Fruit fly (Drosophila melanogaster) whole organism, wandering third instar larva: ENCODE results near the gene CG42717.

Experiments used
- Abd-B ChIP-seq: fragments of >200 bp; optimal IDR thresholded peaks from 2 replicates; lab custom pipeline; 2017; ENCODE audit warnings: missing biosample characterization, missing genetic modification characterization
- CG32264 ChIP-seq: fragments of 200-800 bp; sonication (Bioruptor generic); optimal IDR thresholded peaks from 2 replicates; lab custom pipeline; 2016; ENCODE audit warnings: missing biosample characterization, missing genetic modification characterization
- CG9705 ChIP-seq: fragments of 200-800 bp; sonication (Bioruptor generic); optimal IDR thresholded peaks from 2 replicates; lab custom pipeline; 2018; ENCODE audit warnings: missing biosample characterization, mild to moderate bottlenecking, missing genetic modification characterization
- Dfd ChIP-seq: fragments of >200 bp; optimal IDR thresholded peaks from 2 replicates; lab custom pipeline; 2017; ENCODE audit warnings: missing biosample characterization, missing genetic modification characterization
- Dif ChIP-seq: fragments of 200-275, 200-300 bp; sonication (Bioruptor generic); optimal IDR thresholded peaks from 2 replicates; lab custom pipeline; 2018; ENCODE audit warnings: missing biosample characterization, missing genetic modification characterization; ENCODE audit not compliant: partially characterized antibody
- GATAd ChIP-seq: sonication (Bioruptor generic); optimal IDR thresholded peaks from 2 replicates; lab custom pipeline; 2016; ENCODE audit warnings: missing biosample characterization, missing genetic modification characterization
- HLH106 ChIP-seq: fragments of 200-800 bp; optimal IDR thresholded peaks from 3 replicates; lab custom pipeline; 2019; ENCODE audit warnings: missing biosample characterization, mild to moderate bottlenecking, missing genetic modification characterization, moderate library complexity
- Hnf4 ChIP-seq: fragments of 200-800 bp; sonication (Bioruptor generic); optimal IDR thresholded peaks from 2 replicates; lab custom pipeline; 2016; ENCODE audit warnings: missing biosample characterization, mild to moderate bottlenecking, missing genetic modification characterization
- Hr83 ChIP-seq: fragments of 200-300 bp; sonication (Bioruptor generic); optimal IDR thresholded peaks from 2 replicates; lab custom pipeline; 2016; ENCODE audit warnings: missing biosample characterization, mild to moderate bottlenecking, missing genetic modification characterization, moderate library complexity; ENCODE audit not compliant: poor library complexity, severe bottlenecking
- Jra ChIP-seq: sonication (Bioruptor generic); optimal IDR thresholded peaks from 2 replicates; lab custom pipeline; 2016; ENCODE audit warnings: missing biosample characterization, missing genetic modification characterization
- Mio ChIP-seq: sonication (Bioruptor generic); optimal IDR thresholded peaks from 2 replicates; lab custom pipeline; 2016; ENCODE audit warnings: missing biosample characterization, missing genetic modification characterization
- Myc ChIP-seq: fragments of >200 bp; optimal IDR thresholded peaks from 2 replicates; lab custom pipeline; 2017
- N ChIP-seq: fragments of >200 bp; optimal IDR thresholded peaks from 2 replicates; lab custom pipeline; 2018; ENCODE audit warnings: missing biosample characterization, missing external identifiers, missing genetic modification characterization
- OdsH ChIP-seq: fragments of 200-800 bp; sonication (Bioruptor generic); optimal IDR thresholded peaks from 2 replicates; lab custom pipeline; 2016; ENCODE audit warnings: missing biosample characterization, mild to moderate bottlenecking, missing genetic modification characterization
- Rel ChIP-seq, 2 experiments: fragments of 200-800 bp; sonication (Bioruptor generic) in 1 of 2; optimal IDR thresholded peaks; 2 replicates in 1 of 2; 3 replicates in 1 of 2; lab custom pipeline; 2016 to 2019; ENCODE audit warnings: mild to moderate bottlenecking in 2 of 2, missing biosample characterization in 2 of 2, missing genetic modification characterization in 2 of 2, moderate library complexity in 1 of 2
- Sp1 ChIP-seq: fragments of 200-800 bp; sonication (Bioruptor generic); optimal IDR thresholded peaks from 3 replicates; lab custom pipeline; 2019; ENCODE audit warnings: missing biosample characterization, mild to moderate bottlenecking, missing genetic modification characterization, moderate library complexity
- Vsx2 ChIP-seq: fragments of 200-300, 225-300 bp; sonication (Bioruptor generic); optimal IDR thresholded peaks from 2 replicates; lab custom pipeline; 2018; ENCODE audit warnings: missing biosample characterization, missing genetic modification characterization; ENCODE audit not compliant: partially characterized antibody
- br ChIP-seq: fragments of 200-800 bp; sonication (Bioruptor generic); optimal IDR thresholded peaks from 2 replicates; lab custom pipeline; 2016; ENCODE audit warnings: missing biosample characterization, missing genetic modification characterization
- brk ChIP-seq: fragments of 200-800 bp; sonication (Bioruptor generic); optimal IDR thresholded peaks from 2 replicates; lab custom pipeline; 2016; ENCODE audit warnings: missing biosample characterization, mild to moderate bottlenecking, missing genetic modification characterization
- dl ChIP-seq, 2 experiments: fragments of 175-275, 200-275 bp in 1 of 2; fragments of 200-275 bp in 1 of 2; sonication (Bioruptor generic); optimal IDR thresholded peaks; lab custom pipeline; 2018; ENCODE audit warnings: mild to moderate bottlenecking in 2 of 2, missing biosample characterization in 2 of 2, missing genetic modification characterization in 2 of 2, moderate library complexity in 2 of 2; ENCODE audit not compliant: partially characterized antibody in 2 of 2, insufficient read depth in 1 of 2
- dmrt93B ChIP-seq: fragments of 200-800 bp; sonication (Bioruptor generic); optimal IDR thresholded peaks from 2 replicates; lab custom pipeline; 2018; ENCODE audit warnings: missing biosample characterization, mild to moderate bottlenecking, missing genetic modification characterization
- dsf ChIP-seq: sonication (Bioruptor generic); optimal IDR thresholded peaks from 2 replicates; lab custom pipeline; 2016; ENCODE audit warnings: missing biosample characterization, missing genetic modification characterization, borderline replicate concordance
- ey ChIP-seq: fragments of 200-800 bp; sonication (Bioruptor generic); optimal IDR thresholded peaks from 2 replicates; lab custom pipeline; 2016; ENCODE audit warnings: missing biosample characterization, missing genetic modification characterization
- foxo ChIP-seq, 2 experiments: fragments of 200-800 bp; sonication (Bioruptor generic); optimal IDR thresholded peaks; 2 replicates in 1 of 2; 3 replicates in 1 of 2; lab custom pipeline; 2016 to 2017; ENCODE audit warnings: missing biosample characterization in 2 of 2, missing genetic modification characterization in 2 of 2
- fru ChIP-seq: fragments of 200-800 bp; sonication (Bioruptor generic); optimal IDR thresholded peaks from 3 replicates; lab custom pipeline; 2016; ENCODE audit warnings: missing biosample characterization, mild to moderate bottlenecking, missing genetic modification characterization
- h ChIP-seq: fragments of 200-800 bp; sonication (Bioruptor generic); optimal IDR thresholded peaks from 3 replicates; lab custom pipeline; 2016; ENCODE audit warnings: missing biosample characterization, mild to moderate bottlenecking, missing genetic modification characterization
- jim ChIP-seq: fragments of 175-275, 200-325 bp; sonication (Bioruptor generic); optimal IDR thresholded peaks from 2 replicates; lab custom pipeline; 2016; ENCODE audit warnings: missing biosample characterization, mild to moderate bottlenecking, missing genetic modification characterization
- lola ChIP-seq: fragments of >200 bp; optimal IDR thresholded peaks from 2 replicates; lab custom pipeline; 2017; ENCODE audit warnings: missing biosample characterization, missing genetic modification characterization
- pan ChIP-seq: fragments of >200 bp; optimal IDR thresholded peaks from 2 replicates; lab custom pipeline; 2017
- psq ChIP-seq: fragments of 200-800 bp; sonication (Bioruptor generic); optimal IDR thresholded peaks from 3 replicates; lab custom pipeline; 2017; ENCODE audit warnings: missing biosample characterization, mild to moderate bottlenecking, missing genetic modification characterization, moderate library complexity
- rgr ChIP-seq: fragments of 200-800 bp; sonication (Bioruptor generic); optimal IDR thresholded peaks from 3 replicates; lab custom pipeline; 2016; ENCODE audit warnings: missing biosample characterization, mild to moderate bottlenecking, missing genetic modification characterization
- sage ChIP-seq: fragments of 200-800 bp; sonication (Bioruptor generic); optimal IDR thresholded peaks from 2 replicates; lab custom pipeline; 2016; ENCODE audit warnings: missing biosample characterization, mild to moderate bottlenecking, missing genetic modification characterization
- sv ChIP-seq: fragments of 200-800 bp; sonication (Bioruptor generic); optimal IDR thresholded peaks from 3 replicates; lab custom pipeline; 2016; ENCODE audit warnings: missing biosample characterization, missing genetic modification characterization
- usp ChIP-seq: fragments of >200 bp; optimal IDR thresholded peaks from 2 replicates; lab custom pipeline; 2017; ENCODE audit warnings: missing biosample characterization, missing genetic modification characterization
- woc ChIP-seq: sonication (Bioruptor generic); optimal IDR thresholded peaks from 2 replicates; lab custom pipeline; 2016; ENCODE audit warnings: missing biosample characterization, mild to moderate bottlenecking, missing genetic modification characterization

The CG42717 gene

dm6 chr3L:16026065-16026789 is 6.8 kb downstream of the CG42717 start:
- peak; percentile 15 for TF ChIP-seq sv (GFP tag; lab: Kevin White, UChicago)
- no peak for TF ChIP-seq Mio (GFP tag; lab: Kevin White, UChicago)
- peak; percentile 0 for TF ChIP-seq HLH106 (tag; lab: Kevin White, UChicago)
- TF ChIP-seq Rel (GFP tag; optimal IDR thresholded peaks at IDR 0.05; lab: Kevin White, UChicago) = no peak
- no peak for TF ChIP-seq Rel (tag; optimal IDR thresholded peaks at IDR 0.05; lab: Kevin White, UChicago)
- peak; percentile 40 for TF ChIP-seq Hnf4 (GFP tag; lab: Kevin White, UChicago)
- TF ChIP-seq Sp1 = peak; percentile 33
- no peak for TF ChIP-seq ey (GFP tag; lab: Kevin White, UChicago)
- no peak for TF ChIP-seq dl (GFP tag; optimal IDR thresholded peaks at IDR 0.05; lab: Kevin White, UChicago; ENCODE audit: insufficient read depth in 1 of 2, partially characterized antibody in 2 of 2)
- TF ChIP-seq sage (GFP tag; lab: Kevin White, UChicago) = no peak
- TF ChIP-seq rgr = peak; percentile 60
- peak; percentile 39 for TF ChIP-seq OdsH (GFP tag; lab: Kevin White, UChicago)
- TF ChIP-seq h (GFP tag; lab: Kevin White, UChicago) = peak; percentile 51
- TF ChIP-seq br (GFP tag; lab: Kevin White, UChicago) = peak; percentile 51
- TF ChIP-seq dmrt93B (GFP tag; lab: Kevin White, UChicago) = peak; percentile 32
- TF ChIP-seq Dfd (GFP tag; lab: Kevin White, UChicago) = no peak
- TF ChIP-seq Hr83 (GFP tag; lab: Kevin White, UChicago) = peak; percentile 22
- TF ChIP-seq Myc (lab: Kevin White, UChicago) = no peak
- TF ChIP-seq jim (GFP tag; lab: Kevin White, UChicago) = peak; percentile 29
- TF ChIP-seq CG9705 = peak; percentile 1
- peak in 1 of 2 experiments; percentile 25 for TF ChIP-seq foxo (GFP tag; optimal IDR thresholded peaks at IDR 0.05; lab: Kevin White, UChicago)
- TF ChIP-seq psq (GFP tag; lab: Kevin White, UChicago) = peak; percentile 25
- peak; percentile 23 for TF ChIP-seq fru (GFP tag; lab: Kevin White, UChicago)
- TF ChIP-seq, all 38 proteins: peak for 15

dm6 chr3L:16025020-16025680 is 7.8 kb downstream of the CG42717 start:
- TF ChIP-seq CG32264 (GFP tag; lab: Kevin White, UChicago) = no peak
- no peak for TF ChIP-seq Vsx2 (GFP tag; lab: Kevin White, UChicago)
- TF ChIP-seq Mio (GFP tag; lab: Kevin White, UChicago) = no peak
- TF ChIP-seq Myc (lab: Kevin White, UChicago) = no peak
- TF ChIP-seq jim (GFP tag; lab: Kevin White, UChicago) = no peak
- TF ChIP-seq Hnf4 (GFP tag; lab: Kevin White, UChicago) = no peak
- no peak for TF ChIP-seq fru (GFP tag; lab: Kevin White, UChicago)
- no peak for TF ChIP-seq Dfd (GFP tag; lab: Kevin White, UChicago)
- TF ChIP-seq br (GFP tag; lab: Kevin White, UChicago) = no peak
- TF ChIP-seq Dif (GFP tag; lab: Kevin White, UChicago) = no peak
- no peak for TF ChIP-seq N (GFP tag; lab: Kevin White, UChicago)
- no peak for TF ChIP-seq psq (GFP tag; lab: Kevin White, UChicago)
- no peak for TF ChIP-seq dl (GFP tag; optimal IDR thresholded peaks at IDR 0.05; lab: Kevin White, UChicago; ENCODE audit: insufficient read depth in 1 of 2, partially characterized antibody in 2 of 2)
- no peak for TF ChIP-seq Hr83 (GFP tag; lab: Kevin White, UChicago)
- TF ChIP-seq lola = no peak
- no peak for TF ChIP-seq Rel (GFP tag; optimal IDR thresholded peaks at IDR 0.05; lab: Kevin White, UChicago)
- TF ChIP-seq Rel (tag; optimal IDR thresholded peaks at IDR 0.05; lab: Kevin White, UChicago) = no peak
- no peak for TF ChIP-seq Sp1
- no peak for TF ChIP-seq h (GFP tag; lab: Kevin White, UChicago)
- no peak for TF ChIP-seq CG9705
- TF ChIP-seq, all 38 proteins: peak for 0

DNA sequence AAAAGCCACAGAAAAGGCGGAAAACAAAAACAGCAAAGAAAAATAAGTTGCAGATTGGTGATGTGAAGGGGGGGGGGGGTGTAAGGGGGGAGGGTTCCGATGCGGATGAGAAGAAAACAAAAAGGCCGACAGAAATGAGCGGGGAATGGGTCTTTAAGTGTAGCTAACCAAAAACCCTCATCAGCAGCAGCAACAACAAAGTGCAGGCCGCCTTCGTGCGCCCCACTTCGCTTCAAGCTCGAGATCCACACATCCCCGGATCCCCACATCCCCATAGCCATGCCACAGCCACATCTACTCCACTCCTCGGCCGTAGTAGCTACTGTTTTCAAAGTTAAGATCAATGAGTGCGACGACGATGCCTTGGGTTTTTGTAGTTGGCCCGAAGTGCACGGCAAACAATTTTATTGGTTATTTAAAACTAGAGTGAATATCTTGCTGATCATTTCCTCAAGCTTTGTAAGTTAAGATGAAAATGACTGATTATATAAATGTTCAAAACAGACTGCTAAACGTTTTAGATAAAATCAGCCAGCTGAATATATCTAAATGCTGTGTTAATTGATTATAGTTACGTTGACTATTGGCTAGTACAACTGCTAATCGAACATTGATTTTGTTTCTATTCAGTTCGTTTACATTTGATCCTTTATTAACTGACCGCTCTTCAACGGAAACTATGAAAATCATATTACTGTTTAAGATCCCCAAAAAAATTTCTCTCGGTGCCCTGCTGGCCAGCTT is 8.5 kb downstream of the CG42717 start:
- TF ChIP-seq h (GFP tag; lab: Kevin White, UChicago) (peak; percentile 65), br (GFP tag; lab: Kevin White, UChicago) (peak; percentile 62), Jra (GFP tag; lab: Kevin White, UChicago) (no peak), pan (lab: Kevin White, UChicago) (no peak), GATAd (no peak), CG32264 (GFP tag; lab: Kevin White, UChicago) (peak; percentile 6), Hr83 (GFP tag; lab: Kevin White, UChicago) (no peak), psq (GFP tag; lab: Kevin White, UChicago) (peak; percentile 69), fru (GFP tag; lab: Kevin White, UChicago) (peak; percentile 72), ey (GFP tag; lab: Kevin White, UChicago) (peak; percentile 66), dsf (GFP tag; lab: Kevin White, UChicago) (no peak), lola (no peak), OdsH (GFP tag; lab: Kevin White, UChicago) (peak; percentile 62), woc (GFP tag; lab: Kevin White, UChicago) (peak; percentile 71), CG9705 (peak; percentile 47), Sp1 (peak; percentile 70), dl (GFP tag; optimal IDR thresholded peaks at IDR 0.05; lab: Kevin White, UChicago; ENCODE audit: insufficient read depth in 1 of 2, partially characterized antibody in 2 of 2) (no peak), Hnf4 (GFP tag; lab: Kevin White, UChicago) (peak; percentile 27), Abd-B (GFP tag; lab: Kevin White, UChicago) (no peak), Vsx2 (GFP tag; lab: Kevin White, UChicago) (no peak), Dif (GFP tag; lab: Kevin White, UChicago) (no peak), dmrt93B (GFP tag; lab: Kevin White, UChicago) (peak; percentile 59), brk (GFP tag; lab: Kevin White, UChicago) (no peak), foxo (GFP tag; optimal IDR thresholded peaks at IDR 0.05; lab: Kevin White, UChicago) (peak in 1 of 2 experiments; percentile 69), N (GFP tag; lab: Kevin White, UChicago) (no peak), Dfd (GFP tag; lab: Kevin White, UChicago) (peak; percentile 11), usp (no peak)
